Worm (Caenorhabditis elegans): ENCODE data around the gene pals-38.

ce11 chrV:12429039-12429438 lies 17.8 kb downstream of the pals-38 start, which contains the start of gene C54D10.5:
- TF ChIP-seq T20F7.1 (GFP tag; optimal IDR thresholded peaks at IDR 0.05) = no peak
- TF ChIP-seq daf-8 (GFP tag; IDR thresholded peaks at IDR 0.05) = no peak
- no peak for TF ChIP-seq nhr-28 (tag; optimal IDR thresholded peaks at IDR 0.05)
- no peak for TF ChIP-seq aly-2 (tag; optimal IDR thresholded peaks at IDR 0.05)
- no peak for TF ChIP-seq pha-4 (GFP tag; IDR thresholded peaks at IDR 0.05)
- no peak for TF ChIP-seq pha-4 (tag; optimal IDR thresholded peaks at IDR 0.05)
- TF ChIP-seq ZK337.2 (GFP tag; IDR thresholded peaks at IDR 0.05) = no peak
- no peak for TF ChIP-seq ceh-32 (tag; optimal IDR thresholded peaks at IDR 0.05; ENCODE audit: poor library complexity)
- no peak for TF ChIP-seq mdl-1 (tag; optimal IDR thresholded peaks at IDR 0.05)
- no peak for TF ChIP-seq T26A8.4 (GFP tag; IDR thresholded peaks at IDR 0.05)
- TF ChIP-seq R02D3.7 (tag; optimal IDR thresholded peaks at IDR 0.05) = no peak
- TF ChIP-seq snpc-1.2 (GFP tag; IDR thresholded peaks at IDR 0.05) = no peak
- TF ChIP-seq nhr-237 (tag; optimal IDR thresholded peaks at IDR 0.05) = no peak
- TF ChIP-seq hlh-11 (tag; optimal IDR thresholded peaks at IDR 0.05) = no peak
- TF ChIP-seq ceh-62 (tag; optimal IDR thresholded peaks at IDR 0.05) = no peak
